Fruit fly (Drosophila melanogaster) whole organism, embryonic: ENCODE data around the gene CG4338.
A peak's percentile ranks its signal among the peaks of the same experiment; 100 is the strongest.

ENCODE experiments used
- CG10274 ChIP-seq: fragments of 200-800 bp; sonication (Bioruptor generic); optimal IDR thresholded peaks from 3 replicates; lab custom pipeline; 2017; ENCODE audit warnings: missing biosample characterization, mild to moderate bottlenecking, missing genetic modification characterization
- CG10543 ChIP-seq: fragments of 200-800 bp; sonication (Bioruptor generic); optimal IDR thresholded peaks from 3 replicates; lab custom pipeline; 2017; ENCODE audit warnings: missing biosample characterization, mild to moderate bottlenecking, missing genetic modification characterization, moderate library complexity
- CG11247 ChIP-seq: fragments of 200-800 bp; sonication (Bioruptor generic); IDR thresholded peaks from 2 replicates; pipeline ENCODE4 v1.3.6; 2022; ENCODE audit warnings: missing biosample characterization, missing genetic modification characterization
- CG12155 ChIP-seq: fragments of 200-800 bp; sonication (Bioruptor generic); optimal IDR thresholded peaks from 3 replicates; lab custom pipeline; 2016; ENCODE audit warnings: missing biosample characterization, missing genetic modification characterization
- CG12391 ChIP-seq: fragments of 200-800 bp; sonication (Bioruptor generic); optimal IDR thresholded peaks from 3 replicates; lab custom pipeline; 2018; ENCODE audit warnings: missing biosample characterization, mild to moderate bottlenecking, missing genetic modification characterization, moderate library complexity
- CG12659 ChIP-seq: fragments of 200-800 bp; sonication (Bioruptor generic); optimal IDR thresholded peaks from 3 replicates; lab custom pipeline; 2017; ENCODE audit warnings: mild to moderate bottlenecking, missing biosample characterization, missing genetic modification reagents, missing genetic modification characterization
- CG12769 ChIP-seq: fragments of 200-800 bp; sonication (Bioruptor generic); optimal IDR thresholded peaks from 2 replicates; lab custom pipeline; 2019; ENCODE audit warnings: missing biosample characterization, mild to moderate bottlenecking, missing genetic modification characterization, moderate library complexity
- CG15073 ChIP-seq: fragments of 200-800 bp; sonication (Bioruptor generic); optimal IDR thresholded peaks from 2 replicates; lab custom pipeline; 2016; ENCODE audit warnings: missing biosample characterization, missing genetic modification characterization
- CG16813 ChIP-seq: fragments of 200-800 bp; sonication (Bioruptor generic); IDR thresholded peaks from 3 replicates; pipeline ENCODE4 v1.3.6; 2022; ENCODE audit warnings: missing biosample characterization, missing genetic modification characterization; ENCODE audit not compliant: partially characterized antibody
- CG17328 ChIP-seq: fragments of 200-800 bp; sonication (Bioruptor generic); IDR thresholded peaks from 2 replicates; pipeline ENCODE4 v1.3.6; 2022; ENCODE audit warnings: missing biosample characterization, missing genetic modification characterization
- CG17361 ChIP-seq: fragments of 200-800 bp; sonication (Bioruptor generic); IDR thresholded peaks from 3 replicates; pipeline ENCODE4 v1.3.6; 2022; ENCODE audit warnings: missing biosample characterization, missing genetic modification characterization
- CG17568 ChIP-seq: fragments of 200-800 bp; sonication (Bioruptor generic); optimal IDR thresholded peaks from 2 replicates; lab custom pipeline; 2018; ENCODE audit warnings: missing biosample characterization, mild to moderate bottlenecking, missing genetic modification characterization, moderate library complexity
- CG18599 ChIP-seq: fragments of 200-800 bp; sonication (Bioruptor generic); optimal IDR thresholded peaks from 3 replicates; lab custom pipeline; 2017; ENCODE audit warnings: missing biosample characterization, missing genetic modification characterization, mild to moderate bottlenecking, moderate library complexity, missing genetic modification reagents
- CG2678 ChIP-seq: fragments of 200-800 bp; sonication (Bioruptor generic); optimal IDR thresholded peaks from 3 replicates; lab custom pipeline; 2019; ENCODE audit warnings: missing biosample characterization, mild to moderate bottlenecking, missing genetic modification characterization, moderate library complexity
- CG43689 ChIP-seq: fragments of 200-800 bp; sonication (Bioruptor generic); IDR thresholded peaks from 2 replicates; pipeline ENCODE4 v1.3.6; 2022; ENCODE audit warnings: missing biosample characterization, missing genetic modification characterization
- CG4617 ChIP-seq: fragments of 200-800 bp; sonication (Bioruptor generic); optimal IDR thresholded peaks from 3 replicates; lab custom pipeline; 2016; ENCODE audit warnings: missing biosample characterization, missing genetic modification characterization, borderline replicate concordance
- CG7963 ChIP-seq: fragments of 200-800 bp; sonication (Bioruptor generic); IDR thresholded peaks from 3 replicates; pipeline ENCODE4 v1.3.6; 2022; ENCODE audit warnings: missing biosample characterization, missing genetic modification characterization; ENCODE audit not compliant: partially characterized antibody
- CG8089 ChIP-seq: fragments of 200-800 bp; sonication (Bioruptor generic); optimal IDR thresholded peaks from 3 replicates; lab custom pipeline; 2016; ENCODE audit warnings: missing biosample characterization, missing genetic modification characterization
- D19A ChIP-seq: fragments of 200-800 bp; optimal IDR thresholded peaks from 3 replicates; lab custom pipeline; 2019; ENCODE audit warnings: missing biosample characterization, mild to moderate bottlenecking, missing genetic modification characterization, moderate library complexity
- Elba2 ChIP-seq: fragments of 200-800 bp; sonication (Bioruptor generic); optimal IDR thresholded peaks from 3 replicates; lab custom pipeline; 2016; ENCODE audit warnings: missing biosample characterization, missing genetic modification characterization
- HHEX ChIP-seq: fragments of 200-800 bp; sonication (Bioruptor generic); optimal IDR thresholded peaks from 3 replicates; lab custom pipeline; 2017; ENCODE audit warnings: missing biosample characterization, mild to moderate bottlenecking, missing genetic modification characterization, missing genetic modification reagents
- Lim3 ChIP-seq: fragments of 200-800 bp; sonication (Bioruptor generic); IDR thresholded peaks from 2 replicates; pipeline ENCODE4 v1.3.6; 2022; ENCODE audit warnings: missing biosample characterization, missing genetic modification characterization
- Pdp1 ChIP-seq, 2 experiments: fragments of 200-800 bp; sonication (Bioruptor generic); optimal IDR thresholded peaks; 3 replicates each; lab custom pipeline; 2016; ENCODE audit warnings: missing biosample characterization in 2 of 2, missing genetic modification characterization in 2 of 2, mild to moderate bottlenecking in 1 of 2, moderate library complexity in 1 of 2
- Rfx ChIP-seq: fragments of 200-800 bp; sonication (Bioruptor generic); IDR thresholded peaks from 2 replicates; pipeline ENCODE4 v1.3.6; 2022; ENCODE audit warnings: missing biosample characterization, missing genetic modification characterization
- Sin3A ChIP-seq: fragments of >200 bp; optimal IDR thresholded peaks from 2 replicates; lab custom pipeline; 2018
- Xbp1 ChIP-seq: fragments of 200-800 bp; sonication (Bioruptor generic); optimal IDR thresholded peaks from 3 replicates; lab custom pipeline; 2016; ENCODE audit warnings: missing biosample characterization, mild to moderate bottlenecking, missing genetic modification characterization
- abd-A ChIP-seq: fragments of 200-800 bp; sonication (Bioruptor generic); optimal IDR thresholded peaks from 3 replicates; lab custom pipeline; 2019; ENCODE audit warnings: missing biosample characterization, mild to moderate bottlenecking, missing genetic modification characterization, moderate library complexity
- chn ChIP-seq: fragments of 200-800 bp; sonication (Bioruptor generic); optimal IDR thresholded peaks from 2 replicates; lab custom pipeline; 2016; ENCODE audit warnings: missing biosample characterization, missing genetic modification characterization
- crc ChIP-seq: fragments of 200-800 bp; sonication (Bioruptor generic); optimal IDR thresholded peaks from 2 replicates; lab custom pipeline; 2016; ENCODE audit warnings: missing biosample characterization, missing genetic modification characterization
- dmrt11E ChIP-seq: fragments of 200-800 bp; sonication (Bioruptor generic); optimal IDR thresholded peaks from 3 replicates; lab custom pipeline; 2018; ENCODE audit warnings: missing biosample characterization, mild to moderate bottlenecking, missing genetic modification characterization, moderate library complexity
- fru ChIP-seq: fragments of >200 bp; optimal IDR thresholded peaks from 2 replicates; lab custom pipeline; 2017
- ftz-f1 ChIP-seq: fragments of 200-800 bp; sonication (Bioruptor generic); optimal IDR thresholded peaks from 2 replicates; lab custom pipeline; 2016; ENCODE audit warnings: missing biosample characterization, missing genetic modification characterization
- gcm ChIP-seq: fragments of 200-800 bp; sonication (Bioruptor generic); optimal IDR thresholded peaks from 2 replicates; lab custom pipeline; 2019; ENCODE audit warnings: missing biosample characterization, mild to moderate bottlenecking, missing genetic modification characterization, moderate library complexity
- gem ChIP-seq: fragments of 200-800 bp; sonication (Bioruptor generic); optimal IDR thresholded peaks from 2 replicates; lab custom pipeline; 2019; ENCODE audit warnings: missing biosample characterization, mild to moderate bottlenecking, missing genetic modification characterization, moderate library complexity
- insv ChIP-seq, 2 experiments: fragments of 200-800 bp; sonication (Bioruptor generic); optimal IDR thresholded peaks; 3 replicates each; lab custom pipeline; 2016 to 2018; ENCODE audit warnings: missing biosample characterization in 2 of 2, missing genetic modification characterization in 2 of 2
- jumu ChIP-seq: fragments of 200-800 bp; sonication (Bioruptor generic); optimal IDR thresholded peaks from 3 replicates; lab custom pipeline; 2016; ENCODE audit warnings: missing biosample characterization, missing genetic modification characterization
- kah ChIP-seq: fragments of 200-800 bp; sonication (Bioruptor generic); optimal IDR thresholded peaks from 2 replicates; lab custom pipeline; 2018; ENCODE audit warnings: missing biosample characterization, mild to moderate bottlenecking, missing genetic modification characterization
- kay ChIP-seq: fragments of 200-800 bp; sonication (Bioruptor generic); optimal IDR thresholded peaks from 2 replicates; lab custom pipeline; 2016; ENCODE audit warnings: missing biosample characterization, missing genetic modification characterization
- klu ChIP-seq: fragments of 200-800 bp; sonication (Bioruptor generic); IDR thresholded peaks from 2 replicates; pipeline ENCODE4 v1.3.6; 2022; ENCODE audit warnings: missing biosample characterization, missing genetic modification characterization
- kni ChIP-seq: fragments of 200-800 bp; sonication (Bioruptor generic); optimal IDR thresholded peaks from 3 replicates; lab custom pipeline; 2017; ENCODE audit warnings: mild to moderate bottlenecking, missing biosample characterization, missing genetic modification reagents, missing genetic modification characterization
- luna ChIP-seq: fragments of 200-800 bp; sonication (Bioruptor generic); optimal IDR thresholded peaks from 2 replicates; lab custom pipeline; 2016; ENCODE audit warnings: missing biosample characterization, missing genetic modification characterization
- nerfin-1 ChIP-seq: fragments of 200-800 bp; sonication (Bioruptor generic); optimal IDR thresholded peaks from 3 replicates; lab custom pipeline; 2019; ENCODE audit warnings: missing biosample characterization, mild to moderate bottlenecking, missing genetic modification characterization, moderate library complexity
- prd ChIP-seq, 3 experiments: fragments of >200 bp in 2 of 3; fragments of 200-800 bp in 1 of 3; sonication (Bioruptor generic) in 1 of 3; optimal IDR thresholded peaks in 2 of 3; IDR thresholded peaks in 1 of 3; 2 replicates in 2 of 3; 3 replicates in 1 of 3; pipeline versions ENCODE4 v1.3.6 to Lab custom; 2017 to 2022; ENCODE audit warnings: missing biosample characterization in 1 of 3, missing genetic modification characterization in 1 of 3
- ro ChIP-seq: fragments of 200-800 bp; sonication (Bioruptor generic); IDR thresholded peaks from 2 replicates; pipeline ENCODE4 v1.3.6; 2022; ENCODE audit warnings: missing biosample characterization, missing genetic modification characterization
- sima ChIP-seq: fragments of 200-800 bp; sonication (Bioruptor generic); optimal IDR thresholded peaks from 2 replicates; lab custom pipeline; 2016; ENCODE audit warnings: missing biosample characterization, missing genetic modification characterization
- tna ChIP-seq: fragments of 200-800 bp; sonication (Bioruptor generic); IDR thresholded peaks from 2 replicates; pipeline ENCODE4 v1.3.6; 2022; ENCODE audit warnings: missing biosample characterization, missing genetic modification characterization; ENCODE audit not compliant: partially characterized antibody
- tup ChIP-seq: fragments of 200-800 bp; sonication (Bioruptor generic); optimal IDR thresholded peaks from 2 replicates; lab custom pipeline; 2016; ENCODE audit warnings: missing biosample characterization, mild to moderate bottlenecking, missing genetic modification characterization, moderate library complexity
- yki ChIP-seq: fragments of >200 bp; optimal IDR thresholded peaks from 3 replicates; lab custom pipeline; 2018
- zf30C ChIP-seq: fragments of 200-800 bp; sonication (Bioruptor generic); optimal IDR thresholded peaks from 3 replicates; lab custom pipeline; 2018; ENCODE audit warnings: missing biosample characterization, mild to moderate bottlenecking, missing genetic modification characterization

Gene CG4338

DNA sequence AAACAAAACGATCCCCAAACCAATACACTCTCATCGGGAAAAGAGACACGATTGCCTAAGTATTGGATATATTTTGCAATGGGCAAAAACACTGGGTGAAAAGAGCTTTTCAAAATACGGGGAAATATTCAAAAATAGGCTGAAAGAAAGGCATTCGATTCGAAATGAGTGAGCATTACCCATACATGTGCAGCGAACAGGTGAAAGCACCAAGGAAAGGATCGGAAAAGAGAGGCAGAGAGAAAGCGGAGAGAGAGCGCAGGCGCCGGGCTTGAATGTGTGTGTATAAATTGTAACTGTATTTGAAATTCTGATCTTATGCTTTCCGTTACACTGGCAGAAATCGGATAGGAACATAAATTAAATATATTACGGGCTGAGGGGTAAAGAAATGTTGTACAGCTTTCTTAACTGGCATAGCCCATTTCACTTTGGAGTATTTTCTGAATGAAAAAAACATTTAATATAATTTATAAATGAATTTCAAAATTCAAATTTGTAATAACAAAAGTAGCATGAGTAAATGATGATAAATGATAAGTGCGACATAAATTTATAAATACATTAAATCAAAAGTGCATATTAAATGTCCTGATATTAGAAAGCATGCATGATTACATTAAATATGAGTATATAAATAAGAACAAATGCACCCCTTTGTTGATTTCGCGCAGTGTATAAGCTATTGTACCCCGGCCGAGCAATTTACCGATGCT, 5.5 kb downstream of the CG4338 start (continued):
- TF ChIP-seq sima (GFP tag; lab: Kevin White, UChicago) (no peak), CG17568 (GFP tag; lab: Kevin White, UChicago) (no peak), Rfx (GFP tag; lab: Robert Waterston, UW) (peak; percentile 47; the same call in 1 of the 2 replicates), ftz-f1 (GFP tag; lab: Kevin White, UChicago) (no peak), tup (no peak), CG16813 (GFP tag; lab: Robert Waterston, UW) (no peak), nerfin-1 (tag; lab: Kevin White, UChicago) (peak; percentile 69), zf30C (GFP tag; lab: Kevin White, UChicago) (peak; percentile 61), D19A (tag; lab: Kevin White, UChicago) (peak; percentile 73), CG12155 (GFP tag; lab: Kevin White, UChicago) (peak; percentile 47), CG10274 (GFP tag; lab: Kevin White, UChicago) (no peak), abd-A (tag; lab: Kevin White, UChicago) (no peak), CG7963 (GFP tag; lab: Robert Waterston, UW) (no peak), jumu (GFP tag; lab: Kevin White, UChicago) (peak; percentile 27), insv (GFP tag; optimal IDR thresholded peaks at IDR 0.05; lab: Kevin White, UChicago) (no peak), gcm (GFP tag; lab: Kevin White, UChicago) (peak; percentile 64), CG4617 (GFP tag; lab: Kevin White, UChicago) (no peak), CG15073 (GFP tag; lab: Kevin White, UChicago) (peak; percentile 31), Xbp1 (GFP tag; lab: Kevin White, UChicago) (peak; percentile 72), CG2678 (tag; lab: Kevin White, UChicago) (peak; percentile 87), CG12391 (tag; lab: Kevin White, UChicago) (peak; percentile 80), Pdp1 (GFP tag; optimal IDR thresholded peaks at IDR 0.05; lab: Kevin White, UChicago) (peak; percentile 15 to 36), CG18599 (peak; percentile 47), CG12769 (tag; lab: Kevin White, UChicago) (no peak), chn (GFP tag; lab: Kevin White, UChicago) (peak; percentile 5), CG10543 (GFP tag; lab: Kevin White, UChicago) (peak; percentile 35), CG8089 (GFP tag; lab: Kevin White, UChicago) (no peak), Elba2 (GFP tag; lab: Kevin White, UChicago) (no peak), CG17328 (GFP tag; lab: Robert Waterston, UW) (peak; percentile 31; the same call in 1 of the 2 replicates), CG11247 (GFP tag; lab: Robert Waterston, UW) (no peak), prd (optimal IDR thresholded peaks at IDR 0.05; lab: Kevin White, UChicago) (no peak), prd (GFP tag; IDR thresholded peaks at IDR 0.05; lab: Robert Waterston, UW) (peak; percentile 61; the same call in 2 of the 3 replicates), HHEX (GFP tag; lab: Kevin White, UChicago) (peak; percentile 67), luna (GFP tag; lab: Kevin White, UChicago) (no peak), Sin3A (no peak), CG17361 (peak; percentile 95), fru (no peak), kni (GFP tag; lab: Kevin White, UChicago) (peak; percentile 13), Lim3 (GFP tag; lab: Robert Waterston, UW) (no peak), kay (GFP tag; lab: Kevin White, UChicago) (peak; percentile 19), CG43689 (GFP tag; lab: Robert Waterston, UW) (no peak), dmrt11E (tag; lab: Kevin White, UChicago) (peak; percentile 85), yki (lab: Kevin White, UChicago) (peak; percentile 14), CG12659 (peak; percentile 71), tna (GFP tag; lab: Robert Waterston, UW) (no peak), kah (no peak), ro (GFP tag; lab: Robert Waterston, UW) (no peak), klu (GFP tag; lab: Robert Waterston, UW) (no peak), gem (tag; lab: Kevin White, UChicago) (peak; percentile 88), crc (GFP tag; lab: Kevin White, UChicago) (no peak)
